Fruit fly (Drosophila melanogaster): ENCODE measurements around the gene Tpc1.

The Tpc1 gene

DNA sequence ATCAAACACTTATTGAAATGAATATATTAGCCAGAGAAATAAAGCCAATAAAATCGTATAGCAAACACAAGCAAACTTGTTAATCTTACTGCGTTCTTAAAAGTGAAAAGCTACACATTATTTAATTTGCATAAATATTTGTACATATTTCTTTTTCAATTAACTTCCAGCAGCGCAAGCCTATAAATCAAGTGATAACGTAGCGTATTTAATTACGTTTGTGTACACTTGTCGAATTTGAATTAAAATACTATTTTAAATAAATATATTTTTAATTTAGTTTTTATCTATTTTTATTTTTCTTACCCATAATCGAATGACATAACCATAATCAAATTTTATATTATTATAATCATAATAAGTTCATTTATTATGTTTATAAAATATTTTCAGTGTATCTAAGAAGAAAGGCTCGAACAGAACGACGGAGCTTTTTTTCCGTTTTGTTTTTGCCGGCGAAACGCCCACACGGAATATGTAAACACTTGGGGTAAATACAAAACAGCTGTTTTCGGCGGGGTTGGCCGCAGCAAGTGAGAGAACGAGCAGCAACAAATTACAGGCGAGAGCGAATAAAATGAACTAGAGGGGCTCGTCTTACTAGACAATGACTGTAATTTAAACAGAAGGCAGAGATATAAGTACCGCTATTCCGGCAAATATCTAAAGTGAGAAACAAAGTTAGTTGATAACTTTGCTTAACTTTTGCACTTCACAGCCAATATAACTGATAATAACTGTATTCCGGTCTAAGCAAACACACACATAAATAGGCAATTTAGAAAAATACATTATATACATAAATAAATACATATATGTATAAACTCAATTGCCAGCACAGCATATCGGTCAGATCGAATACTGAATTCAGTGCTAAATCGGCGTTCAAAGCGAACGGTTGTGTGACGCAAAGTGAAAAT is 6.2 kb downstream of the Tpc1 start, which contains the start of gene Sodh2 (continued):
- TF ChIP-seq fd64A (GFP tag; optimal IDR thresholded peaks at IDR 0.05) (peak; percentile 48), Atf3 (GFP tag; optimal IDR thresholded peaks at IDR 0.05) (peak; percentile 16), pros (GFP tag; optimal IDR thresholded peaks at IDR 0.05) (peak; percentile 12), TFAM (GFP tag; optimal IDR thresholded peaks at IDR 0.05) (no peak), Mrtf (GFP tag; IDR thresholded peaks at IDR 0.05) (peak; percentile 77), fd3F (GFP tag; optimal IDR thresholded peaks at IDR 0.05) (peak; percentile 48), fd102C (GFP tag; optimal IDR thresholded peaks at IDR 0.05) (no peak), pfk (GFP tag; optimal IDR thresholded peaks at IDR 0.05) (peak; percentile 62), ato (GFP tag; IDR thresholded peaks at IDR 0.05; ENCODE audit: partially characterized antibody) (no peak), dpn (GFP tag; optimal IDR thresholded peaks at IDR 0.05) (peak; percentile 39 to 69), HmgD (GFP tag; optimal IDR thresholded peaks at IDR 0.05) (no peak), gro (GFP tag; optimal IDR thresholded peaks at IDR 0.05) (peak; percentile 55), CG10366 (GFP tag; IDR thresholded peaks at IDR 0.05) (peak; percentile 59), crc (GFP tag; optimal IDR thresholded peaks at IDR 0.05) (peak; percentile 34), luna (GFP tag; optimal IDR thresholded peaks at IDR 0.05) (peak; percentile 39), twi (tag; optimal IDR thresholded peaks at IDR 0.05) (peak; percentile 5), HLHmδ (GFP tag; optimal IDR thresholded peaks at IDR 0.05) (peak; percentile 89), CG4282 (GFP tag; optimal IDR thresholded peaks at IDR 0.05) (peak; percentile 20), CG12071 (GFP tag; optimal IDR thresholded peaks at IDR 0.05) (peak; percentile 89), ATbp (GFP tag; optimal IDR thresholded peaks at IDR 0.05) (peak; percentile 90), cad (GFP tag; optimal IDR thresholded peaks at IDR 0.05) (no peak), CG17359 (tag; optimal IDR thresholded peaks at IDR 0.05) (peak; percentile 59), salm (tag; optimal IDR thresholded peaks at IDR 0.05) (peak; percentile 58), scrt (GFP tag; optimal IDR thresholded peaks at IDR 0.05) (peak; percentile 90), CG2202 (tag; optimal IDR thresholded peaks at IDR 0.05) (peak; percentile 45), CG13624 (GFP tag; optimal IDR thresholded peaks at IDR 0.05) (peak; percentile 37), Lim3 (GFP tag; IDR thresholded peaks at IDR 0.05) (no peak), CG3065 (GFP tag; optimal IDR thresholded peaks at IDR 0.05) (peak; percentile 44), Doc2 (GFP tag; IDR thresholded peaks at IDR 0.05) (no peak), CG3281 (GFP tag; optimal IDR thresholded peaks at IDR 0.05) (peak; percentile 90), Chrac-16 (GFP tag; optimal IDR thresholded peaks at IDR 0.05) (peak; percentile 40), CG16815 (GFP tag; optimal IDR thresholded peaks at IDR 0.05) (peak; percentile 56), CG10462 (GFP tag; optimal IDR thresholded peaks at IDR 0.05) (no peak), bsh (GFP tag; optimal IDR thresholded peaks at IDR 0.05) (peak in 1 of 2 experiments; percentile 69), prd (optimal IDR thresholded peaks at IDR 0.05) (no peak), prd (GFP tag; IDR thresholded peaks at IDR 0.05) (peak; percentile 80), grn (GFP tag; optimal IDR thresholded peaks at IDR 0.05) (peak; percentile 30), ERR (GFP tag; optimal IDR thresholded peaks at IDR 0.05) (peak; percentile 65), CG11085 (GFP tag; IDR thresholded peaks at IDR 0.05) (peak; percentile 82), dimm (GFP tag; IDR thresholded peaks at IDR 0.05) (no peak), Dp (GFP tag; optimal IDR thresholded peaks at IDR 0.05) (peak; percentile 1), eve (GFP tag; optimal IDR thresholded peaks at IDR 0.05) (no peak), Trl (optimal IDR thresholded peaks at IDR 0.05) (peak in 1 of 2 experiments; percentile 28), Trl (GFP tag; optimal IDR thresholded peaks at IDR 0.05) (peak; percentile 25), lov (optimal IDR thresholded peaks at IDR 0.05) (no peak), lov (GFP tag; IDR thresholded peaks at IDR 0.05) (peak; percentile 5; the same call in 1 of the 3 replicates), CG7963 (GFP tag; IDR thresholded peaks at IDR 0.05; ENCODE audit: partially characterized antibody) (no peak), CG6813 (GFP tag; optimal IDR thresholded peaks at IDR 0.05) (peak; percentile 91), CG15269 (tag; optimal IDR thresholded peaks at IDR 0.05) (peak; percentile 81)
